In the genomic region with DNA sequence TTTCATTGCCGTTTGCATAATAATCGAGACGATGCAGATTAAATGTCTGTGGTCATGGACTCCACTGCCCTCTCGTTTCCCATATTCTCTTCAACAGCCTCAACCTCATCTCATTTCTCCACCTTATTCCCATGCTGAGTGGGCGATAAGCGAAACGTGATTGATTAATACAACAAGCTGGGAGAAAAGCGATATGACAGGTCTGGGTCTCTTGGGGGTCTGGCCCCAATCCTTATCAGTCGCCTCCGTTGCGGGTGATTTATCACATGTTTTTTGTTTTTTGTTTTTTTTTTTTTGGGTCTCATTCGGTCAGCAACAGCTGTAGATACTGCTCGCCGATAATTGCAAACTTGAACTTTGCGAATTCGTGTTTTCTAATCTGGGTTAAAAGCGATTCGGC, we compare ENCODE assay signal across 2 fruit fly cellular contexts.
A peak's percentile ranks its signal among the peaks of the same experiment; 100 is the strongest.
TF ChIP-seq lines count a peak whose summit lies in the region.

No protein-coding gene starts in this region.

- TF ChIP-seq CTCF in whole organism, embryonic (GFP tag; optimal IDR thresholded peaks at IDR 0.05; lab: Kevin White, UChicago) = no peak

TF ChIP-seq in whole organism, embryonic, 481 proteins besides CTCF, POLR2A, EP300 and RAD21:
- peak in 1 of 2 experiments; percentile 12 for TF ChIP-seq Pdp1 (GFP tag; optimal IDR thresholded peaks at IDR 0.05; lab: Kevin White, UChicago)
- no peak for TF ChIP-seq org-1 (GFP tag; optimal IDR thresholded peaks at IDR 0.05; lab: Kevin White, UChicago)
- TF ChIP-seq YL-1 (GFP tag; optimal IDR thresholded peaks at IDR 0.05; lab: Kevin White, UChicago) = no peak
- peak; percentile 82 for TF ChIP-seq sug (tag; optimal IDR thresholded peaks at IDR 0.05; lab: Kevin White, UChicago)

TF ChIP-seq in whole organism, prepupa, 60 proteins besides CTCF, POLR2A, EP300 and RAD21:
- TF ChIP-seq svp (GFP tag; lab: Kevin White, UChicago) = peak; percentile 99
- TF ChIP-seq eg (GFP tag; IDR thresholded peaks at IDR 0.05; lab: Robert Waterston, UW) = no peak
- no peak for TF ChIP-seq Eip93F (GFP tag; optimal IDR thresholded peaks at IDR 0.05; lab: Kevin White, UChicago)
- no peak for TF ChIP-seq CG1621 (tag; optimal IDR thresholded peaks at IDR 0.05; lab: Kevin White, UChicago)
- no peak for TF ChIP-seq CG6792 (GFP tag; optimal IDR thresholded peaks at IDR 0.05; lab: Kevin White, UChicago)
- TF ChIP-seq Eip75B (GFP tag; optimal IDR thresholded peaks at IDR 0.05; lab: Kevin White, UChicago) = peak; percentile 18
- peak; percentile 51 for TF ChIP-seq vri (GFP tag; optimal IDR thresholded peaks at IDR 0.05; lab: Kevin White, UChicago)
- TF ChIP-seq CG8319 (GFP tag; optimal IDR thresholded peaks at IDR 0.05; lab: Kevin White, UChicago) = no peak
- TF ChIP-seq Eip78C (GFP tag; lab: Kevin White, UChicago) = peak; percentile 24
- no peak for TF ChIP-seq CG34406 (GFP tag; optimal IDR thresholded peaks at IDR 0.05; lab: Kevin White, UChicago)
- peak; percentile 44; the same call in 1 of the 3 replicates for TF ChIP-seq CG6163 (GFP tag; IDR thresholded peaks at IDR 0.05; lab: Robert Waterston, UW)
